Fruit fly (Drosophila melanogaster) whole organism, embryonic: ENCODE data around the gene CG43750.

Source experiments
- CG15269 ChIP-seq: fragments of 200-800 bp; sonication (Bioruptor generic); optimal IDR thresholded peaks from 2 replicates; lab custom pipeline; 2018; ENCODE audit warnings: missing biosample characterization, mild to moderate bottlenecking, missing genetic modification characterization, moderate library complexity
- CG16813 ChIP-seq: fragments of 200-800 bp; sonication (Bioruptor generic); IDR thresholded peaks from 3 replicates; pipeline ENCODE4 v1.3.6; 2022; ENCODE audit warnings: missing biosample characterization, missing genetic modification characterization; ENCODE audit not compliant: partially characterized antibody
- CG1792 ChIP-seq: fragments of 200-800 bp; sonication (Bioruptor generic); optimal IDR thresholded peaks from 2 replicates; lab custom pipeline; 2016; ENCODE audit warnings: missing biosample characterization, missing genetic modification characterization
- CG18599 ChIP-seq: fragments of 200-800 bp; sonication (Bioruptor generic); optimal IDR thresholded peaks from 3 replicates; lab custom pipeline; 2017; ENCODE audit warnings: missing biosample characterization, missing genetic modification characterization, mild to moderate bottlenecking, moderate library complexity, missing genetic modification reagents
- CG2712 ChIP-seq: fragments of 200-800 bp; optimal IDR thresholded peaks from 3 replicates; lab custom pipeline; 2019; ENCODE audit warnings: missing biosample characterization, mild to moderate bottlenecking, missing genetic modification characterization, moderate library complexity
- CG6683 ChIP-seq: fragments of 200-800 bp; sonication (Bioruptor generic); optimal IDR thresholded peaks from 2 replicates; lab custom pipeline; 2017; ENCODE audit warnings: missing biosample characterization, mild to moderate bottlenecking, missing genetic modification characterization, missing genetic modification reagents
- HmgD ChIP-seq: fragments of 200-800 bp; sonication (Bioruptor generic); optimal IDR thresholded peaks from 3 replicates; lab custom pipeline; 2016; ENCODE audit warnings: missing biosample characterization, missing genetic modification characterization
- NK7.1 ChIP-seq: fragments of 200-800 bp; sonication (Bioruptor generic); optimal IDR thresholded peaks from 3 replicates; lab custom pipeline; 2016; ENCODE audit warnings: missing biosample characterization, missing genetic modification characterization
- Poxn ChIP-seq: fragments of 200-800 bp; sonication (Bioruptor generic); IDR thresholded peaks from 2 replicates; pipeline ENCODE4 v1.3.6; 2022; ENCODE audit warnings: missing biosample characterization, missing genetic modification characterization

dm6 chr2L:2361893-2362807 is 28.3 kb downstream of the CG43750 start:
- TF ChIP-seq HmgD (GFP tag; lab: Kevin White, UChicago) (no peak), CG1792 (no peak), CG18599 (no peak), NK7.1 (GFP tag; lab: Kevin White, UChicago) (no peak), CG16813 (GFP tag; lab: Robert Waterston, UW) (no peak), Poxn (GFP tag; lab: Robert Waterston, UW) (no peak), CG2712 (no peak), CG15269 (tag; lab: Kevin White, UChicago) (no peak), CG6683 (GFP tag; lab: Kevin White, UChicago) (no peak)
